Fruit fly (Drosophila melanogaster) Kc167 (cell line): ENCODE data around the gene Eig71Ea.

Experiments used
- Myc ChIP-seq: fragments of >200 bp; optimal IDR thresholded peaks from 2 replicates; lab custom pipeline; 2017; ENCODE audit warnings: missing external identifiers
- Sin3A ChIP-seq: fragments of >200 bp; optimal IDR thresholded peaks from 2 replicates; lab custom pipeline; 2018; ENCODE audit warnings: missing external identifiers
- h ChIP-seq: fragments of >200 bp; optimal IDR thresholded peaks from 3 replicates; lab custom pipeline; 2018; ENCODE audit warnings: missing external identifiers
- insv ChIP-seq: fragments of >200 bp; optimal IDR thresholded peaks from 3 replicates; lab custom pipeline; 2018; ENCODE audit warnings: missing external identifiers

DNA sequence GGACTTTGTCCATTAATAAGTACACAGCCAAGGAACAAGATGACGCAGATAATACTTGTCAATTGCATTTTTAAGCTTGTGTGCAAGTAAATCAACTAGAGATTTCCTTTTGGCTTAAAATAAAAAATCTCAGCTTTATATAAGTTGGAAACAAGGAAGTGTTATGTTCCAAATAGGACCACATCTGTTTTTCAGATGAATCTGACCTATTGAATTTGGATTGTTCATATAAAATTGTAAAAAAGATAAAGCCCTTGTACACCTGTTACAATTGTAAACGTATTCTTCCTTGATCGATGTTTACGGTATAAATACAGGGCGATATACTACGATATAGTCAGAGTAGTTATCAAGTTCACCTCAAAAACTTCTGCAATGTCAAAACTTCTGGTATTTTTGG is 7.8 kb upstream of the Eig71Ea start, which contains the start of the genes Eig71Ef and Eig71Eg:
- no peak for TF ChIP-seq Sin3A
- no peak for TF ChIP-seq h
- no peak for TF ChIP-seq insv (lab: Kevin White, UChicago)
- TF ChIP-seq Myc (lab: Kevin White, UChicago) = no peak
